Fruit fly (Drosophila melanogaster): ENCODE measurements around the gene Fgop2.
A peak's percentile ranks its signal among the peaks of the same experiment; 100 is the strongest.

Fgop2 gene

DNA sequence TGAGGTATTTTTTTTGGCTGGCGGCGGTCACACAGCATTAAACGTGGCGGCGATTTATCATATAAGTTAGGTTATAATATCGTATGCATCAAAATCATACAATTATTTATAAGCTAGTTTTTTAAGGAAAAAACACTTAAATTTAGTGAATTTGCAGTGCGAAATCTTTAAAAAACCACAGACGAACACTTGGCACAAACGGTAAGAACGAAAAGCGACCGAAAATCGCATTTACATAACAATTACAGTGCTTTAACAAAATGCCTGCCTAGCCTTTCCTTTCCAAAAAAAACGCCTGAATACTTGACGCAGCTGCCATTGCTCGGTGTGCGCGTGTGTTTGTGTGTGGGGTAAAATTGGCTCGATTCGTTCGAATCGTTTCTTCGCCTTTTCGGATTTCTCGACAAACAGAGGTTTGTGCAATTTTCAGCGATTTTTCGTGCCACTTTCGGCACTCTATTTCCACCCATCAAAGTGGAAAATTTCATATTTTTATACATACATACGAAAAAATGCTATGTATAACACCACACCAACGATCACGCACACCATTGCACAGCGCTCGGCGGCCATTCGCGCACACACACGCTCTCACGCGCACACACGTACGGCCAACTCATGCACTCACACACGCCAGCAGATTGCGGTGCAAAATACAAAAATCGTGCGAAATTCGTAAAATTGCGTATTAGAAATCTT is 24.3 kb downstream of the Fgop2 start, which contains the start of gene Hrb27C:
Gene Hrb27C, plus strand, starts transcription at position 44 of the 699 bp plus-strand sequence.
- TF ChIP-seq Hr83 (GFP tag; optimal IDR thresholded peaks at IDR 0.05; ENCODE audit: poor library complexity, severe bottlenecking) (peak; percentile 45), rgr (GFP tag; optimal IDR thresholded peaks at IDR 0.05) (peak; percentile 1), Myc (optimal IDR thresholded peaks at IDR 0.05) (no peak), woc (GFP tag; optimal IDR thresholded peaks at IDR 0.05) (peak; percentile 6), Sp1 (GFP tag; optimal IDR thresholded peaks at IDR 0.05) (no peak), lola (GFP tag; optimal IDR thresholded peaks at IDR 0.05) (peak; percentile 34), N (GFP tag; optimal IDR thresholded peaks at IDR 0.05) (peak; percentile 79)

dm6 chr2L:6919850-6920660 is 25.0 kb downstream of the Fgop2 start, which contains the start of gene x16:
TSS of gene x16 (minus strand) at chr2L:6920210.
- peak; percentile 14 for TF ChIP-seq Myc (optimal IDR thresholded peaks at IDR 0.05)
- peak; percentile 9 for TF ChIP-seq rgr (GFP tag; optimal IDR thresholded peaks at IDR 0.05)
- no peak for TF ChIP-seq Hnf4 (GFP tag; optimal IDR thresholded peaks at IDR 0.05)
- TF ChIP-seq dl (GFP tag; optimal IDR thresholded peaks at IDR 0.05; ENCODE audit: insufficient read depth in 1 of 2, partially characterized antibody in 2 of 2): no peak

- TF ChIP-seq OdsH (GFP tag; optimal IDR thresholded peaks at IDR 0.05) (peak; percentile 4), Mio (GFP tag; optimal IDR thresholded peaks at IDR 0.05) (no peak), Myc (optimal IDR thresholded peaks at IDR 0.05) (peak; percentile 11), woc (GFP tag; optimal IDR thresholded peaks at IDR 0.05) (peak; percentile 72), psq (GFP tag; optimal IDR thresholded peaks at IDR 0.05) (no peak)
Measured at dm6 chr2L:6919203-6919849, 25.8 kb downstream of the Fgop2 start.

DNA sequence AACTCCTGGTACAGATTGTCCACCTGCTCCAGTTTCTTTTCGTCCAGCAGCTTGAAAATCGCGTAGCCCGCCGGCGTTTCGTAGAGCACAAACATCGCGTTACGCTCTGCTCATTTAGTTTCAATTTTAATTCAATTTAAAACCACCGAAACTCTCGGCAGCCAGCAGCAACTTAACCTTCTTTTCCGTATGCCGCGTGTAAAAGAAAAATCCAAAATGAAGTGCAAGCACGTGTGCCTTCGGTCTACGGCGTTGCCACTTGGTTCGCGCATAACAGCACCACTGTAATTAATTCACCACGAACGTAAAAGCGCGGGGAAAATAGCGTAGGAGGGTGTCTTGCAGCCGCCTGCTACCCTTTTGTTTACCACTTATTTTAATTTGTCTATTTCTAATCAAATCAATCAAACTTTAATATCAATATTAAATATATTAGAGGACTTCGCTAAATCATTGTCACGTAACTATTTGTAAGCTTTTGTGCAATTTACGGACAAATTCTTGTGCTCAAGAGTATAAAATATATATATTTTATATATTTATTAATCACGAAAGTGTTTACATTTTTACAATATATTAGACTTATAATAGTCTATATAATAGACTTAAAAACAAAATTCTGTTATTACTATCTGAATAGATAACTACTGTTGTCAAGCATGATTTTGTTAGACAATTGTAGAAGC is 26.4 kb downstream of the Fgop2 start, which contains the start of gene nop5:
Gene nop5, minus strand, starts transcription at position 227 of the 686 bp plus-strand sequence.
- TF ChIP-seq woc (GFP tag; optimal IDR thresholded peaks at IDR 0.05) (peak; percentile 55), ey (GFP tag; optimal IDR thresholded peaks at IDR 0.05) (no peak), psq (GFP tag; optimal IDR thresholded peaks at IDR 0.05) (peak; percentile 69), pan (optimal IDR thresholded peaks at IDR 0.05) (peak; percentile 87), br (GFP tag; optimal IDR thresholded peaks at IDR 0.05) (no peak), Mio (GFP tag; optimal IDR thresholded peaks at IDR 0.05) (no peak), OdsH (GFP tag; optimal IDR thresholded peaks at IDR 0.05) (peak; percentile 51), CG9705 (GFP tag; optimal IDR thresholded peaks at IDR 0.05) (peak; percentile 28), Rel (GFP tag; optimal IDR thresholded peaks at IDR 0.05) (no peak), Rel (tag; optimal IDR thresholded peaks at IDR 0.05) (peak; percentile 24), h (GFP tag; optimal IDR thresholded peaks at IDR 0.05) (no peak), Sp1 (GFP tag; optimal IDR thresholded peaks at IDR 0.05) (peak; percentile 80), rgr (GFP tag; optimal IDR thresholded peaks at IDR 0.05) (no peak), dmrt93B (GFP tag; optimal IDR thresholded peaks at IDR 0.05) (no peak), brk (GFP tag; optimal IDR thresholded peaks at IDR 0.05) (no peak), CG32264 (GFP tag; optimal IDR thresholded peaks at IDR 0.05) (no peak), HLH106 (tag; optimal IDR thresholded peaks at IDR 0.05) (peak; percentile 82), Jra (GFP tag; optimal IDR thresholded peaks at IDR 0.05) (no peak), Dif (GFP tag; optimal IDR thresholded peaks at IDR 0.05; ENCODE audit: partially characterized antibody) (no peak), tai (GFP tag; optimal IDR thresholded peaks at IDR 0.05) (no peak), usp (GFP tag; optimal IDR thresholded peaks at IDR 0.05) (no peak), sage (GFP tag; optimal IDR thresholded peaks at IDR 0.05) (no peak), Myc (optimal IDR thresholded peaks at IDR 0.05) (peak; percentile 60), N (GFP tag; optimal IDR thresholded peaks at IDR 0.05) (no peak), Hr78 (GFP tag; optimal IDR thresholded peaks at IDR 0.05) (no peak)

All from whole organism, wandering third instar larva.